Worm (Caenorhabditis elegans) whole organism, late embryonic: Measurements from ENCODE around the gene pcm-1.

Experiments
- C38D4.7 ChIP-seq: fragments of 200-800 bp; sonication (Bioruptor generic); optimal IDR thresholded peaks from 2 replicates; lab custom pipeline; 2018; ENCODE audit warnings: mild to moderate bottlenecking, missing genetic modification characterization, moderate library complexity, missing compliant biosample characterization
- K09A11.1 ChIP-seq: sonication (generic microtip); optimal IDR thresholded peaks from 2 replicates; lab custom pipeline; 2017; ENCODE audit warnings: antibody characterized with exemption, mild to moderate bottlenecking, missing genetic modification characterization, missing compliant biosample characterization; ENCODE audit not compliant: insufficient read depth
- Y22D7AL.16 ChIP-seq: sonication (generic microtip); optimal IDR thresholded peaks from 2 replicates; lab custom pipeline; 2016; ENCODE audit warnings: missing genetic modification characterization, missing compliant biosample characterization
- ama-1 ChIP-seq: fragments of 150-350 bp; optimal IDR thresholded peaks from 2 replicates; lab custom pipeline; 2014
- ceh-14 ChIP-seq: sonication (generic microtip); optimal IDR thresholded peaks from 2 replicates; lab custom pipeline; 2016; ENCODE audit warnings: missing genotype, missing genetic modification characterization, missing compliant biosample characterization
- ceh-18 ChIP-seq: sonication (generic microtip); optimal IDR thresholded peaks from 2 replicates; lab custom pipeline; 2016; ENCODE audit warnings: missing genetic modification characterization, missing compliant biosample characterization
- ceh-19 ChIP-seq: fragments of 200-800 bp; sonication (Bioruptor generic); optimal IDR thresholded peaks from 2 replicates; lab custom pipeline; 2018; ENCODE audit warnings: mild to moderate bottlenecking, missing genetic modification characterization, missing compliant biosample characterization
- ceh-22 ChIP-seq: sonication (generic microtip); optimal IDR thresholded peaks from 2 replicates; lab custom pipeline; 2017; ENCODE audit warnings: missing biosample characterization, missing genetic modification characterization
- ceh-24 ChIP-seq: sonication (generic microtip); optimal IDR thresholded peaks from 2 replicates; lab custom pipeline; 2016; ENCODE audit warnings: mild to moderate bottlenecking, missing genetic modification characterization, missing compliant biosample characterization
- ceh-34 ChIP-seq: sonication (generic microtip); optimal IDR thresholded peaks from 2 replicates; lab custom pipeline; 2016; ENCODE audit warnings: mild to moderate bottlenecking, missing genetic modification characterization, missing compliant biosample characterization
- elt-2 ChIP-seq: sonication (generic microtip); optimal IDR thresholded peaks from 2 replicates; lab custom pipeline; 2016; ENCODE audit warnings: missing genetic modification reagents, missing genetic modification characterization, missing compliant biosample characterization
- elt-4 ChIP-seq: sonication (generic microtip); optimal IDR thresholded peaks from 2 replicates; lab custom pipeline; 2016; ENCODE audit warnings: missing genetic modification characterization, missing compliant biosample characterization
- fkh-10 ChIP-seq: fragments of 150-350 bp; optimal IDR thresholded peaks from 2 replicates; lab custom pipeline; 2014; ENCODE audit warnings: missing biosample characterization, missing genetic modification reagents, missing genetic modification characterization
- gmeb-2 ChIP-seq: sonication (generic microtip); optimal IDR thresholded peaks from 2 replicates; lab custom pipeline; 2016; ENCODE audit warnings: missing genetic modification characterization, inconsistent platforms, missing compliant biosample characterization
- hlh-13 ChIP-seq: fragments of 200-800 bp; sonication (Bioruptor generic); optimal IDR thresholded peaks from 2 replicates; lab custom pipeline; 2018; ENCODE audit warnings: mild to moderate bottlenecking, missing genetic modification characterization, missing compliant biosample characterization
- hlh-15 ChIP-seq: sonication (generic microtip); optimal IDR thresholded peaks from 2 replicates; lab custom pipeline; 2016; ENCODE audit warnings: missing genetic modification characterization, missing compliant biosample characterization
- hlh-6 ChIP-seq: sonication (generic microtip); optimal IDR thresholded peaks from 2 replicates; lab custom pipeline; 2016; ENCODE audit warnings: missing genotype, missing genetic modification characterization, missing compliant biosample characterization
- hlh-8 ChIP-seq: sonication (generic microtip); optimal IDR thresholded peaks from 2 replicates; lab custom pipeline; 2016; ENCODE audit warnings: missing genotype, missing genetic modification characterization, missing compliant biosample characterization
- lim-6 ChIP-seq: sonication (generic microtip); optimal IDR thresholded peaks from 2 replicates; lab custom pipeline; 2016; ENCODE audit warnings: missing genetic modification characterization, missing compliant biosample characterization
- lin-11 ChIP-seq: fragments of 200-800 bp; sonication (Bioruptor generic); optimal IDR thresholded peaks from 2 replicates; lab custom pipeline; 2018; ENCODE audit warnings: mild to moderate bottlenecking, missing genetic modification characterization, missing compliant biosample characterization
- mec-3 ChIP-seq: sonication (generic microtip); optimal IDR thresholded peaks from 2 replicates; lab custom pipeline; 2016; ENCODE audit warnings: borderline replicate concordance, missing genetic modification characterization, missing compliant biosample characterization
- nfya-1 ChIP-seq: sonication (generic microtip); optimal IDR thresholded peaks from 2 replicates; lab custom pipeline; 2017; ENCODE audit warnings: missing genetic modification characterization, mild to moderate bottlenecking, missing compliant biosample characterization, antibody characterized with exemption, moderate library complexity
- nhr-232 ChIP-seq: sonication (generic microtip); optimal IDR thresholded peaks from 2 replicates; lab custom pipeline; 2016; ENCODE audit warnings: missing genetic modification characterization, missing compliant biosample characterization
- npax-4 ChIP-seq: sonication (generic microtip); optimal IDR thresholded peaks from 2 replicates; lab custom pipeline; 2016; ENCODE audit warnings: missing genetic modification characterization, missing compliant biosample characterization
- odd-2 ChIP-seq: sonication (generic microtip); optimal IDR thresholded peaks from 2 replicates; lab custom pipeline; 2017; ENCODE audit warnings: antibody characterized with exemption, mild to moderate bottlenecking, missing genetic modification characterization, missing compliant biosample characterization
- pat-9 ChIP-seq: fragments of 200-800 bp; sonication (Bioruptor generic); optimal IDR thresholded peaks from 2 replicates; lab custom pipeline; 2018; ENCODE audit warnings: mild to moderate bottlenecking, missing genetic modification characterization, moderate library complexity, missing compliant biosample characterization
- pax-1 ChIP-seq: fragments of 150-350 bp; optimal IDR thresholded peaks from 2 replicates; lab custom pipeline; 2014; ENCODE audit warnings: missing biosample characterization, missing genetic modification characterization
- pha-2 ChIP-seq: sonication (generic microtip); optimal IDR thresholded peaks from 2 replicates; lab custom pipeline; 2017; ENCODE audit warnings: mild to moderate bottlenecking, missing genetic modification characterization, missing compliant biosample characterization
- pqm-1 ChIP-seq: sonication (generic microtip); optimal IDR thresholded peaks from 2 replicates; lab custom pipeline; 2016; ENCODE audit warnings: missing genetic modification characterization, missing compliant biosample characterization
- pros-1 ChIP-seq: fragments of 150-350 bp; optimal IDR thresholded peaks from 2 replicates; lab custom pipeline; 2014; ENCODE audit warnings: missing biosample characterization, missing genetic modification reagents, missing genetic modification characterization
- ref-2 ChIP-seq: sonication (generic microtip); optimal IDR thresholded peaks from 2 replicates; lab custom pipeline; 2016; ENCODE audit warnings: missing genetic modification characterization, missing compliant biosample characterization
- rnt-1 ChIP-seq: sonication (generic microtip); optimal IDR thresholded peaks from 2 replicates; lab custom pipeline; 2016; ENCODE audit warnings: missing genetic modification characterization, missing compliant biosample characterization
- sox-4 ChIP-seq: sonication (generic microtip); optimal IDR thresholded peaks from 2 replicates; lab custom pipeline; 2017; ENCODE audit warnings: mild to moderate bottlenecking, missing genetic modification characterization, inconsistent platforms, missing compliant biosample characterization
- unc-3 ChIP-seq, 2 experiments: fragments of 200-800 bp in 1 of 2; sonication (Bioruptor generic) in 1 of 2; sonication (generic microtip) in 1 of 2; conservative IDR thresholded peaks in 1 of 2; optimal IDR thresholded peaks in 1 of 2; 2 replicates each; pipeline versions ENCODE4 v1.3.6 to Lab custom; 2016 to 2022; ENCODE audit warnings: missing compliant biosample characterization in 2 of 2, missing genetic modification characterization in 2 of 2, missing genetic modification reagents in 1 of 2
- unc-42 ChIP-seq: sonication (generic microtip); optimal IDR thresholded peaks from 2 replicates; lab custom pipeline; 2016; ENCODE audit warnings: missing genotype, missing genetic modification characterization, missing compliant biosample characterization
- unc-55 ChIP-seq: sonication (generic microtip); optimal IDR thresholded peaks from 2 replicates; lab custom pipeline; 2017; ENCODE audit warnings: missing biosample characterization, missing genetic modification reagents, missing genetic modification characterization
- unc-86 ChIP-seq: sonication (generic microtip); optimal IDR thresholded peaks from 2 replicates; lab custom pipeline; 2016; ENCODE audit warnings: missing genetic modification characterization, missing compliant biosample characterization
- ztf-16 ChIP-seq: sonication (generic microtip); optimal IDR thresholded peaks from 2 replicates; lab custom pipeline; 2017; ENCODE audit warnings: missing genetic modification characterization, missing compliant biosample characterization

The pcm-1 gene

DNA sequence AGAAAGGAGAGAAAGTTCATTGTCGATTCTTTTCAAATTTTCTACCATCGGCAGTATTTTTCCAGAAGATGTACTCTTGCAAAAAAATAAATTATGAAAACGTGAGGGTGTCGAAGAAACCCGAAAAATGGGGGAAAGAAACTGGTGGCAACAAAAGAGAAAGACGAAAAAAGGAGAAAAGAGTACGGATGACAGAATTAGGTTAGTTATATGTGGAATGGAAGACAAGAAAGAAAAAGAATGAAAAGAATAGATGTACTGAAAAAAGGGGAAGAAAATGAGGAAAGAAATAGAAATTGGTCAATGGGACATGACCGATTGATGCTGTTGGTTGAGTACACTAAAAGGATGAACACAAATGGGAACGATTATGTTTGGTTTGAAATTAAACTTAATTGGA is 8.1 kb downstream of the pcm-1 start:
- TF ChIP-seq elt-2 (tag; lab: Kevin White, UChicago) (no peak), unc-42 (tag; lab: Kevin White, UChicago) (peak; percentile 74), pqm-1 (tag; lab: Kevin White, UChicago) (no peak), npax-4 (no peak), nfya-1 (tag; lab: Kevin White, UChicago) (no peak), hlh-13 (GFP tag; lab: Kevin White, UChicago) (no peak)
- TF ChIP-seq, all 69 proteins: peak for 1

DNA sequence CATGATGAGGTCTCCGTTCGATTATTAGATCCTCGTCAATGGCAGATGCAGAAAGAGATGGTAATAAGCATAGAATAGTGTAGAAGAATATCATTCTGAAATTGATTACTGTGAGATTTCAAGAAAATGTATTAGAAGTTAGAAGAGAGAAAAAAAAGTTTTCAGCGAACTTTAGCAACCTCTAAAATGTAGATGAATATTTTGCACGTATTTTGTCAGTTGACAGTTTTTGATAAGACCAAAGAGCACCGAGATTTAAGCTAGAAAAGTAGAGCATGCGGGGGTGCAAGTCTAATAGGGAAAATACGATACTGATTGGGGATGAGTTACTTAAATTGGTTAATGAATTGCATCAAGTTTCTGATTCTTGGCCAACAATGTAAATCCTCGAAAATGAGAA is 8.9 kb downstream of the pcm-1 start, which contains the start of gene M03F8.6:
Gene M03F8.6, minus strand, starts transcription at position 101 of the 400 bp plus-strand sequence.
- TF ChIP-seq pat-9 (tag; lab: Kevin White, UChicago) (no peak), pqm-1 (tag; lab: Kevin White, UChicago) (no peak), unc-55 (GFP tag; lab: Kevin White, UChicago) (no peak), ref-2 (no peak), elt-4 (no peak), nhr-232 (tag; lab: Kevin White, UChicago) (no peak), C38D4.7 (GFP tag; lab: Kevin White, UChicago) (no peak), unc-86 (tag; lab: Kevin White, UChicago) (no peak)

DNA sequence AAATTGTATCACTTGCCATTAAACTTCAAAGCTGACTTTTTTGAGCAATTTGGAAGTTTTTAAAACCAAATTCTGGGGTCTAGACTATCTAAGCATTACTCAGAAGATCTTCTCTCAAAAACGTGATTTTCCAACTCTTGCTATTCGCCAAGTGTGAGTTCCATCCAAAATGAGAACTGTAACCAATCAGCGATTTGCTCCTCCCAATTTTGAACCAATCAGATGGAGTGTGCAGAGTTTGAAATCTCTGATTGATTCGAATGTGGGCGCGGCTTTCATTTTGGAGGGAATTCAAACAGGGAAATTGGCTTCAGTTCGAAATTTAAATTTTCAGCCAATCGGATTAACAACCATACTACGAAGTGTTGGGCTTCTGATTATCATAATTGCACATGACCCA is 10.6 kb downstream of the pcm-1 start:
- TF ChIP-seq nfya-1 (tag; lab: Kevin White, UChicago) (peak; percentile 75), unc-3 (GFP tag; conservative IDR thresholded peaks at IDR 0.05; lab: Robert Waterston, UW) (no peak), unc-3 (tag; optimal IDR thresholded peaks at IDR 0.05; lab: Kevin White, UChicago) (no peak), C38D4.7 (GFP tag; lab: Kevin White, UChicago) (no peak), mec-3 (tag; lab: Kevin White, UChicago) (no peak)

ce11 chrV:5951133-5951532 is 12.5 kb downstream of the pcm-1 start, which contains the start of gene M03F8.1:
M03F8.1 (plus strand) TSS chrV:5951433.
- TF ChIP-seq ztf-16 (tag; lab: Kevin White, UChicago) (no peak), unc-42 (tag; lab: Kevin White, UChicago) (no peak), lim-6 (tag; lab: Kevin White, UChicago) (no peak), sox-4 (tag; lab: Kevin White, UChicago) (no peak), pax-1 (tag; lab: Kevin White, UChicago) (no peak), Y22D7AL.16 (tag; lab: Kevin White, UChicago) (no peak), hlh-15 (tag; lab: Kevin White, UChicago) (no peak), pros-1 (tag; lab: Kevin White, UChicago) (no peak), fkh-10 (GFP tag; lab: Kevin White, UChicago) (no peak), ceh-19 (GFP tag; lab: Kevin White, UChicago) (no peak), odd-2 (tag; lab: Kevin White, UChicago) (no peak), ceh-22 (tag; lab: Kevin White, UChicago) (no peak), gmeb-2 (tag; lab: Kevin White, UChicago) (no peak), unc-3 (GFP tag; conservative IDR thresholded peaks at IDR 0.05; lab: Robert Waterston, UW) (no peak), unc-3 (tag; optimal IDR thresholded peaks at IDR 0.05; lab: Kevin White, UChicago) (no peak)

DNA sequence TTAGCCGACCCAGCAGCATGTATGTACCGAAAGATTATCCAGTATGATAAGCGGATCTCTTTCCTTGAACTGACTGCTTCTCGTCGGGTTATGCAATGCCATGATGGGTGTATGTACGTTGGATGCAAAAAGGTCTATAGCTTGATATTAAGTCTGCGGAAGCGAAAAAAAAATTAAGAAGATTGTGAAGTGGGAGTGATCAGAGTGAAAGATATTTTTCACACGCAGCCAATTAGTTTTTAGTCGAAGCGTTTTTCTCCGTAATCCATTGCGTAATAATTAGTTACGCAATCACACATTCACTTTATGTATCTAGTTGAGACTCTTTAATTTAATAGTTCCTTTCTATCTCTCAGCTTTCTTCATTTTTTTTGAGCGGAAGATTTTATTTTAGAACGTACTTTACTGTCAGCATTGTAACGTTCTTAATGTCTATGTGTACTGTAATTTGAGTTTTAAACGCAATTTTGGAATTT is 14.0 kb downstream of the pcm-1 start:
- TF ChIP-seq npax-4 (no peak), ceh-18 (tag; lab: Kevin White, UChicago) (no peak), pat-9 (tag; lab: Kevin White, UChicago) (no peak), ceh-14 (tag; lab: Kevin White, UChicago) (no peak), pqm-1 (tag; lab: Kevin White, UChicago) (no peak), K09A11.1 (tag; lab: Kevin White, UChicago) (no peak), ama-1 (lab: Kevin White, UChicago) (no peak), ceh-24 (tag; lab: Kevin White, UChicago) (no peak), hlh-8 (tag; lab: Kevin White, UChicago) (no peak), pros-1 (tag; lab: Kevin White, UChicago) (no peak), ceh-19 (GFP tag; lab: Kevin White, UChicago) (no peak), hlh-6 (tag; lab: Kevin White, UChicago) (no peak), fkh-10 (GFP tag; lab: Kevin White, UChicago) (no peak), rnt-1 (tag; lab: Kevin White, UChicago) (no peak), pha-2 (no peak), lin-11 (tag; lab: Kevin White, UChicago) (no peak), ceh-34 (tag; lab: Kevin White, UChicago) (no peak), ceh-22 (tag; lab: Kevin White, UChicago) (no peak)
